Fruit fly (Drosophila melanogaster) whole organism, embryonic: ENCODE results near the gene CG12017.

ENCODE experiments used
- Aef1 ChIP-seq: fragments of 200-800 bp; sonication (Bioruptor generic); IDR thresholded peaks from 3 replicates; pipeline ENCODE4 v1.3.6; 2022; ENCODE audit warnings: missing biosample characterization, missing genetic modification characterization
- CG10209 ChIP-seq: fragments of 200-800 bp; sonication (Bioruptor generic); optimal IDR thresholded peaks from 3 replicates; lab custom pipeline; 2017; ENCODE audit warnings: missing biosample characterization, mild to moderate bottlenecking, missing genetic modification characterization, missing genetic modification reagents
- CG10366 ChIP-seq: fragments of 200-800 bp; sonication (Bioruptor generic); IDR thresholded peaks from 2 replicates; pipeline ENCODE4 v1.3.6; 2022; ENCODE audit warnings: missing biosample characterization, missing genetic modification characterization
- CG13775 ChIP-seq: fragments of 200-800 bp; sonication (Bioruptor generic); optimal IDR thresholded peaks from 3 replicates; lab custom pipeline; 2017; ENCODE audit warnings: missing biosample characterization, mild to moderate bottlenecking, missing genetic modification characterization
- CG17186 ChIP-seq: fragments of 200-800 bp; sonication (Bioruptor generic); optimal IDR thresholded peaks from 3 replicates; lab custom pipeline; 2017; ENCODE audit warnings: missing biosample characterization, missing genetic modification reagents, missing genetic modification characterization
- CG2678 ChIP-seq: fragments of 200-800 bp; sonication (Bioruptor generic); optimal IDR thresholded peaks from 3 replicates; lab custom pipeline; 2019; ENCODE audit warnings: missing biosample characterization, mild to moderate bottlenecking, missing genetic modification characterization, moderate library complexity
- CG3281 ChIP-seq: fragments of 200-800 bp; sonication (Bioruptor generic); optimal IDR thresholded peaks from 3 replicates; lab custom pipeline; 2017; ENCODE audit warnings: missing biosample characterization, mild to moderate bottlenecking, missing genetic modification characterization
- CG4282 ChIP-seq: fragments of 200-800 bp; sonication (Bioruptor generic); optimal IDR thresholded peaks from 2 replicates; lab custom pipeline; 2016; ENCODE audit warnings: missing biosample characterization, missing genetic modification characterization
- CG4617 ChIP-seq: fragments of 200-800 bp; sonication (Bioruptor generic); optimal IDR thresholded peaks from 3 replicates; lab custom pipeline; 2016; ENCODE audit warnings: missing biosample characterization, missing genetic modification characterization, borderline replicate concordance
- CG4820 ChIP-seq: fragments of 200-800 bp; sonication (Bioruptor generic); optimal IDR thresholded peaks from 3 replicates; lab custom pipeline; 2016; ENCODE audit warnings: missing biosample characterization, missing genetic modification characterization
- CG5245 ChIP-seq: fragments of 200-800 bp; sonication (Bioruptor generic); optimal IDR thresholded peaks from 3 replicates; lab custom pipeline; 2016; ENCODE audit warnings: missing biosample characterization, missing genetic modification characterization
- CG5953 ChIP-seq: fragments of 200-800 bp; sonication (Bioruptor generic); IDR thresholded peaks from 2 replicates; pipeline ENCODE4 v1.3.6; 2022; ENCODE audit warnings: missing biosample characterization, missing genetic modification characterization
- CG6689 ChIP-seq: fragments of 200-800 bp; sonication (Bioruptor generic); IDR thresholded peaks from 2 replicates; pipeline ENCODE4 v1.3.6; 2022; ENCODE audit warnings: missing biosample characterization, missing genetic modification characterization
- CG7928 ChIP-seq: fragments of 200-800 bp; sonication (Bioruptor generic); optimal IDR thresholded peaks from 2 replicates; lab custom pipeline; 2017; ENCODE audit warnings: missing biosample characterization, mild to moderate bottlenecking, missing genetic modification characterization
- CG8359 ChIP-seq: fragments of 200-800 bp; sonication (Bioruptor generic); optimal IDR thresholded peaks from 2 replicates; lab custom pipeline; 2017; ENCODE audit warnings: missing biosample characterization, mild to moderate bottlenecking, missing genetic modification characterization, borderline replicate concordance
- CG9215 ChIP-seq: fragments of 200-800 bp; sonication (Bioruptor generic); IDR thresholded peaks from 2 replicates; pipeline ENCODE4 v1.3.6; 2022; ENCODE audit warnings: missing biosample characterization, missing genetic modification characterization
- CG9727 ChIP-seq: fragments of 200-800 bp; sonication (Bioruptor generic); optimal IDR thresholded peaks from 3 replicates; lab custom pipeline; 2017; ENCODE audit warnings: missing biosample characterization, mild to moderate bottlenecking, missing genetic modification characterization
- CTCF ChIP-seq: fragments of 200-800 bp; sonication (Bioruptor generic); optimal IDR thresholded peaks from 2 replicates; lab custom pipeline; 2017; ENCODE audit warnings: missing biosample characterization, mild to moderate bottlenecking, missing genetic modification characterization, moderate library complexity
- CoRest ChIP-seq: fragments of 200-800 bp; sonication (Bioruptor generic); optimal IDR thresholded peaks from 3 replicates; lab custom pipeline; 2018; ENCODE audit warnings: missing biosample characterization, mild to moderate bottlenecking, missing genetic modification characterization, moderate library complexity
- Dad ChIP-seq: fragments of 200-800 bp; sonication (Bioruptor generic); optimal IDR thresholded peaks from 3 replicates; lab custom pipeline; 2016; ENCODE audit warnings: missing biosample characterization, missing genetic modification characterization
- Dll ChIP-seq: fragments of 200-800 bp; sonication (Bioruptor generic); IDR thresholded peaks from 4 replicates; pipeline ENCODE4 v1.3.6; 2022; ENCODE audit warnings: missing biosample characterization, missing genetic modification characterization; ENCODE audit not compliant: partially characterized antibody
- Gsc ChIP-seq: fragments of 200-800 bp; sonication (Bioruptor generic); IDR thresholded peaks from 2 replicates; pipeline ENCODE4 v1.3.6; 2022; ENCODE audit warnings: missing biosample characterization, missing genetic modification characterization
- HHEX ChIP-seq: fragments of 200-800 bp; sonication (Bioruptor generic); optimal IDR thresholded peaks from 3 replicates; lab custom pipeline; 2017; ENCODE audit warnings: missing biosample characterization, mild to moderate bottlenecking, missing genetic modification characterization, missing genetic modification reagents
- Hmr ChIP-seq: fragments of 200-800 bp; sonication (Bioruptor generic); optimal IDR thresholded peaks from 3 replicates; lab custom pipeline; 2017; ENCODE audit warnings: mild to moderate bottlenecking, missing biosample characterization, missing genetic modification reagents, missing genetic modification characterization
- Kr ChIP-seq: fragments of 200-800 bp; sonication (Bioruptor generic); optimal IDR thresholded peaks from 2 replicates; lab custom pipeline; 2017; ENCODE audit warnings: missing biosample characterization, mild to moderate bottlenecking, missing genetic modification characterization
- Lim3 ChIP-seq: fragments of 200-800 bp; sonication (Bioruptor generic); IDR thresholded peaks from 2 replicates; pipeline ENCODE4 v1.3.6; 2022; ENCODE audit warnings: missing biosample characterization, missing genetic modification characterization
- Meics ChIP-seq: fragments of 200-800 bp; sonication (Bioruptor generic); optimal IDR thresholded peaks from 2 replicates; lab custom pipeline; 2017; ENCODE audit warnings: missing biosample characterization, mild to moderate bottlenecking, missing genetic modification characterization
- Scr ChIP-seq: fragments of 200-800 bp; sonication (Bioruptor generic); IDR thresholded peaks from 2 replicates; pipeline ENCODE4 v1.3.6; 2022; ENCODE audit warnings: missing biosample characterization, missing genetic modification characterization; ENCODE audit not compliant: partially characterized antibody
- Sox102F ChIP-seq: fragments of 200-800 bp; sonication (Bioruptor generic); optimal IDR thresholded peaks from 2 replicates; lab custom pipeline; 2018; ENCODE audit warnings: missing biosample characterization, mild to moderate bottlenecking, missing genetic modification characterization, moderate library complexity
- Stat92E ChIP-seq, 3 experiments: fragments of >200 bp in 2 of 3; fragments of 200-800 bp in 1 of 3; sonication (Bioruptor generic) in 1 of 3; optimal IDR thresholded peaks; 2 replicates each; lab custom pipeline; 2017 to 2019; ENCODE audit warnings: missing biosample characterization in 3 of 3, missing genetic modification characterization in 3 of 3, mild to moderate bottlenecking in 1 of 3, moderate library complexity in 1 of 3
- Tbp ChIP-seq: fragments of >200 bp; optimal IDR thresholded peaks from 2 replicates; lab custom pipeline; 2018; ENCODE audit warnings: missing biosample characterization, missing genetic modification characterization
- Usf ChIP-seq: fragments of 200-800 bp; sonication (Bioruptor generic); optimal IDR thresholded peaks from 2 replicates; lab custom pipeline; 2017; ENCODE audit warnings: missing genotype, missing biosample characterization, missing genetic modification characterization
- abd-A ChIP-seq: fragments of 200-800 bp; sonication (Bioruptor generic); optimal IDR thresholded peaks from 3 replicates; lab custom pipeline; 2019; ENCODE audit warnings: missing biosample characterization, mild to moderate bottlenecking, missing genetic modification characterization, moderate library complexity
- bbx ChIP-seq: fragments of 200-800 bp; sonication (Bioruptor generic); IDR thresholded peaks from 2 replicates; pipeline ENCODE4 v1.3.6; 2022; ENCODE audit warnings: missing biosample characterization, missing genetic modification characterization; ENCODE audit not compliant: partially characterized antibody
- btn ChIP-seq: fragments of 200-800 bp; sonication (Bioruptor generic); optimal IDR thresholded peaks from 2 replicates; lab custom pipeline; 2016; ENCODE audit warnings: missing biosample characterization, missing genetic modification characterization
- crp ChIP-seq, 2 experiments: fragments of 200-800 bp; sonication (Bioruptor generic); optimal IDR thresholded peaks; 2 replicates in 1 of 2; 3 replicates in 1 of 2; lab custom pipeline; 2017; ENCODE audit warnings: missing biosample characterization in 2 of 2, missing genetic modification characterization in 2 of 2, mild to moderate bottlenecking in 1 of 2, moderate library complexity in 1 of 2
- dmrt11E ChIP-seq: fragments of 200-800 bp; sonication (Bioruptor generic); optimal IDR thresholded peaks from 3 replicates; lab custom pipeline; 2018; ENCODE audit warnings: missing biosample characterization, mild to moderate bottlenecking, missing genetic modification characterization, moderate library complexity
- fu2 ChIP-seq: fragments of 200-800 bp; sonication (Bioruptor generic); optimal IDR thresholded peaks from 2 replicates; lab custom pipeline; 2016; ENCODE audit warnings: missing biosample characterization, missing genetic modification characterization
- gcm2 ChIP-seq: fragments of 200-800 bp; sonication (Bioruptor generic); optimal IDR thresholded peaks from 2 replicates; lab custom pipeline; 2016; ENCODE audit warnings: missing biosample characterization, missing genetic modification characterization
- grn ChIP-seq: fragments of 200-800 bp; sonication (Bioruptor generic); optimal IDR thresholded peaks from 3 replicates; lab custom pipeline; 2017; ENCODE audit warnings: missing biosample characterization, missing genetic modification characterization
- hth ChIP-seq: fragments of >200 bp; optimal IDR thresholded peaks from 2 replicates; lab custom pipeline; 2017; ENCODE audit warnings: inconsistent platforms
- jigr1 ChIP-seq: fragments of 200-800 bp; sonication (Bioruptor generic); IDR thresholded peaks from 3 replicates; pipeline ENCODE4 v1.3.6; 2022; ENCODE audit warnings: missing biosample characterization, missing genetic modification characterization
- maf-S ChIP-seq: fragments of 200-800 bp; sonication (Bioruptor generic); optimal IDR thresholded peaks from 2 replicates; lab custom pipeline; 2016; ENCODE audit warnings: missing biosample characterization, missing genetic modification characterization
- pnt ChIP-seq: fragments of 200-800 bp; sonication (Bioruptor generic); optimal IDR thresholded peaks from 3 replicates; lab custom pipeline; 2016; ENCODE audit warnings: missing biosample characterization, missing genetic modification characterization
- prd ChIP-seq, 3 experiments: fragments of >200 bp in 2 of 3; fragments of 200-800 bp in 1 of 3; sonication (Bioruptor generic) in 1 of 3; optimal IDR thresholded peaks in 2 of 3; IDR thresholded peaks in 1 of 3; 2 replicates in 2 of 3; 3 replicates in 1 of 3; pipeline versions ENCODE4 v1.3.6 to Lab custom; 2017 to 2022; ENCODE audit warnings: missing biosample characterization in 1 of 3, missing genetic modification characterization in 1 of 3
- ranshi ChIP-seq: fragments of 200-800 bp; sonication (Bioruptor generic); IDR thresholded peaks from 2 replicates; pipeline ENCODE4 v1.3.6; 2022; ENCODE audit warnings: missing biosample characterization, missing genetic modification characterization
- salm ChIP-seq: fragments of 200-800 bp; sonication (Bioruptor generic); optimal IDR thresholded peaks from 2 replicates; lab custom pipeline; 2018; ENCODE audit warnings: missing biosample characterization, mild to moderate bottlenecking, missing genetic modification characterization
- sob ChIP-seq: fragments of 200-800 bp; sonication (Bioruptor generic); IDR thresholded peaks from 2 replicates; pipeline ENCODE4 v1.3.6; 2022; ENCODE audit warnings: missing biosample characterization, missing genetic modification characterization
- trh ChIP-seq: fragments of 200-800 bp; sonication (Bioruptor generic); optimal IDR thresholded peaks from 2 replicates; lab custom pipeline; 2016; ENCODE audit warnings: missing biosample characterization, missing genetic modification characterization
- unpg ChIP-seq: fragments of 200-800 bp; sonication (Bioruptor generic); optimal IDR thresholded peaks from 3 replicates; lab custom pipeline; 2018; ENCODE audit warnings: missing biosample characterization, mild to moderate bottlenecking, missing genetic modification characterization, moderate library complexity
- z ChIP-seq: fragments of 200-800 bp; sonication (Bioruptor generic); IDR thresholded peaks from 3 replicates; pipeline ENCODE4 v1.3.6; 2022; ENCODE audit warnings: missing biosample characterization, missing genetic modification characterization

The CG12017 gene

DNA sequence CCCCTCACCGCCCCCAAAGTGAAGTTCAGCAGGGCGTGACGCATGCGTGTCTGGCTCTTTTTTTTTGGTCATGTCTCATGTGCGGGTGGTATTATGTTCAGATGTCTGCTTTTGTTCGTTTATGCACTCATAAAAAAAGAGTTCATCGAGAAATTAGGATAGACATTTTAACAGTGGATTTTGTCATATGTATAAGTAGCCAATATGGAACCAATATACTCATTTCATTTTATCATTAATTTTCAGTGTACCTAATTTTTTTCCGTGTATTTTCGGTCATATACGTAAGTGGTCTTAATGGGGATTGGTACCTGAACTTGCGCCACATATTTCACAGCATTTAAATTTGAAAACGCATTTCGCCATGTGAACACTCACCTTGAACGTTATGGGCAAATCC is 20.3 kb downstream of the CG12017 start (continued):
- 0 out of 2 replicates have a peak, but pooled peaks have one; percentile 39 for TF ChIP-seq Gsc
- peak; percentile 35 for TF ChIP-seq CG10209 (GFP tag; lab: Kevin White, UChicago)
- TF ChIP-seq bbx (GFP tag; lab: Robert Waterston, UW): no peak
- TF ChIP-seq CG9727 (GFP tag; lab: Kevin White, UChicago): peak; percentile 43
- TF ChIP-seq CG17186: no peak
- TF ChIP-seq Aef1 (GFP tag; lab: Robert Waterston, UW): peak; percentile 62
- no peak for TF ChIP-seq CTCF (GFP tag; lab: Kevin White, UChicago)
- no peak for TF ChIP-seq Stat92E (GFP tag; optimal IDR thresholded peaks at IDR 0.05; lab: Kevin White, UChicago)
- peak; percentile 62 for TF ChIP-seq CG4820
- TF ChIP-seq CoRest (tag; lab: Kevin White, UChicago): peak; percentile 50
- TF ChIP-seq CG3281 (GFP tag; lab: Kevin White, UChicago): no peak
- peak; percentile 58 for TF ChIP-seq pnt (GFP tag; lab: Kevin White, UChicago)
- TF ChIP-seq CG5953 (GFP tag; lab: Robert Waterston, UW): peak; percentile 45; the same call in 1 of the 2 replicates
- TF ChIP-seq gcm2: no peak
- peak; percentile 76 for TF ChIP-seq unpg (GFP tag; lab: Kevin White, UChicago)
- TF ChIP-seq crp (GFP tag; optimal IDR thresholded peaks at IDR 0.05; lab: Kevin White, UChicago): no peak
- TF ChIP-seq maf-S: no peak
- TF ChIP-seq CG9215 (GFP tag; lab: Robert Waterston, UW): no peak; the same call in 1 of the 2 replicates
- no peak for TF ChIP-seq hth (lab: Kevin White, UChicago)
- TF ChIP-seq jigr1: no peak
- TF ChIP-seq z (GFP tag; lab: Robert Waterston, UW): no peak
- peak; percentile 16 for TF ChIP-seq CG13775 (GFP tag; lab: Kevin White, UChicago)
- no peak for TF ChIP-seq Dll (GFP tag; lab: Robert Waterston, UW)
- TF ChIP-seq abd-A (tag; lab: Kevin White, UChicago): no peak
- TF ChIP-seq Meics (GFP tag; lab: Kevin White, UChicago): no peak
- TF ChIP-seq Usf (GFP tag; lab: Kevin White, UChicago): no peak
- no peak for TF ChIP-seq CG7928
- no peak for TF ChIP-seq prd (optimal IDR thresholded peaks at IDR 0.05; lab: Kevin White, UChicago)
- peak; percentile 65; the same call in 2 of the 3 replicates for TF ChIP-seq prd (GFP tag; IDR thresholded peaks at IDR 0.05; lab: Robert Waterston, UW)
- peak; percentile 54 for TF ChIP-seq dmrt11E (tag; lab: Kevin White, UChicago)
- TF ChIP-seq Kr: no peak
- peak; percentile 47 for TF ChIP-seq CG5245 (GFP tag; lab: Kevin White, UChicago)
- TF ChIP-seq sob (GFP tag; lab: Robert Waterston, UW): peak; percentile 72
- no peak for TF ChIP-seq Scr (GFP tag; lab: Robert Waterston, UW)
- TF ChIP-seq grn (GFP tag; lab: Kevin White, UChicago): no peak
- peak; percentile 77 for TF ChIP-seq CG6689
- peak; percentile 58 for TF ChIP-seq HHEX (GFP tag; lab: Kevin White, UChicago)
- no peak for TF ChIP-seq Lim3 (GFP tag; lab: Robert Waterston, UW)
- peak; percentile 67 for TF ChIP-seq Sox102F (GFP tag; lab: Kevin White, UChicago)
- peak; percentile 74 for TF ChIP-seq CG10366 (GFP tag; lab: Robert Waterston, UW)
- TF ChIP-seq salm (tag; lab: Kevin White, UChicago): peak; percentile 39
- TF ChIP-seq trh (GFP tag; lab: Kevin White, UChicago): peak; percentile 3
- no peak for TF ChIP-seq CG4617 (GFP tag; lab: Kevin White, UChicago)
- TF ChIP-seq CG2678 (tag; lab: Kevin White, UChicago): peak; percentile 77
- TF ChIP-seq fu2: no peak
- peak; percentile 16 for TF ChIP-seq Dad
- no peak for TF ChIP-seq CG4282
- no peak for TF ChIP-seq Tbp
- TF ChIP-seq ranshi: peak; percentile 80
- TF ChIP-seq CG8359 (GFP tag; lab: Kevin White, UChicago): peak; percentile 18
- peak; percentile 39 for TF ChIP-seq Hmr (GFP tag; lab: Kevin White, UChicago)
- peak; percentile 63 for TF ChIP-seq btn (GFP tag; lab: Kevin White, UChicago)
